Worm (Caenorhabditis elegans): ENCODE measurements around the gene ptr-19.

DNA sequence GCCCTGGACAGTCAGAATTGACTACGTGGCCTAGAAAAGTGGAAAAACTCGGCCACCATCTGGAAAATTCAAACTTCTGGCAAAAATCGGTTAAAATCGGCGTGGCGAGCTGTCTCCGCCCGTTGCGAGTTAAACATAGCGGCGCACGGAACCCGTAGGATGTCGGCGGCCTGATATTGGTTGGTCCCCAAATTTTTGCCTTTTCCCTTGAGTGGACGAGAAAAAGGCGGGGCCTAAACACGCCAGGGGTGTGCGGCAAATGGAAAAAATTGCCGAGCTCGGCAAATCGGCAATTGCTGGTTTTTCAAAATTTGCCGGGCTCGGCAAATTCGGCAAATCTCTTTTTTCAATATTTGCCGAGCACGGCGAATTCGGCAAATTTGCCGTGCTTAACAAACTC lies 48.4 kb upstream of the ptr-19 start:
- no peak for TF ChIP-seq elt-1 (tag; optimal IDR thresholded peaks at IDR 0.05; ENCODE audit: borderline replicate concordance, insufficient read depth)
- TF ChIP-seq M03D4.4 (tag; optimal IDR thresholded peaks at IDR 0.05), result no peak
- no peak for TF ChIP-seq cnd-1 (tag; optimal IDR thresholded peaks at IDR 0.05)
- no peak for TF ChIP-seq snpc-4 (tag; optimal IDR thresholded peaks at IDR 0.05)
- no peak for TF ChIP-seq pha-4 (tag; optimal IDR thresholded peaks at IDR 0.05)
- no peak for TF ChIP-seq blmp-1 (tag; optimal IDR thresholded peaks at IDR 0.05)

Measured in whole organism, mixed stage, embryonic.